Fruit fly (Drosophila melanogaster) whole organism, wandering third instar larva: Measurements from ENCODE around the gene CG42705.

Experiments
- Abd-B ChIP-seq: fragments of >200 bp; optimal IDR thresholded peaks from 2 replicates; lab custom pipeline; 2017; ENCODE audit warnings: missing biosample characterization, missing genetic modification characterization
- CG32264 ChIP-seq: fragments of 200-800 bp; sonication (Bioruptor generic); optimal IDR thresholded peaks from 2 replicates; lab custom pipeline; 2016; ENCODE audit warnings: missing biosample characterization, missing genetic modification characterization
- CG9705 ChIP-seq: fragments of 200-800 bp; sonication (Bioruptor generic); optimal IDR thresholded peaks from 2 replicates; lab custom pipeline; 2018; ENCODE audit warnings: missing biosample characterization, mild to moderate bottlenecking, missing genetic modification characterization
- CrebA ChIP-seq: fragments of 200-800 bp; sonication (Bioruptor generic); optimal IDR thresholded peaks from 2 replicates; lab custom pipeline; 2016; ENCODE audit warnings: missing biosample characterization, mild to moderate bottlenecking, missing genetic modification characterization, borderline replicate concordance
- Dfd ChIP-seq: fragments of >200 bp; optimal IDR thresholded peaks from 2 replicates; lab custom pipeline; 2017; ENCODE audit warnings: missing biosample characterization, missing genetic modification characterization
- Dif ChIP-seq: fragments of 200-275, 200-300 bp; sonication (Bioruptor generic); optimal IDR thresholded peaks from 2 replicates; lab custom pipeline; 2018; ENCODE audit warnings: missing biosample characterization, missing genetic modification characterization; ENCODE audit not compliant: partially characterized antibody
- GATAd ChIP-seq: sonication (Bioruptor generic); optimal IDR thresholded peaks from 2 replicates; lab custom pipeline; 2016; ENCODE audit warnings: missing biosample characterization, missing genetic modification characterization
- HLH106 ChIP-seq: fragments of 200-800 bp; optimal IDR thresholded peaks from 3 replicates; lab custom pipeline; 2019; ENCODE audit warnings: missing biosample characterization, mild to moderate bottlenecking, missing genetic modification characterization, moderate library complexity
- Hr78 ChIP-seq: fragments of >200 bp; optimal IDR thresholded peaks from 2 replicates; lab custom pipeline; 2017; ENCODE audit warnings: missing biosample characterization, missing genetic modification characterization
- Hr83 ChIP-seq: fragments of 200-300 bp; sonication (Bioruptor generic); optimal IDR thresholded peaks from 2 replicates; lab custom pipeline; 2016; ENCODE audit warnings: missing biosample characterization, mild to moderate bottlenecking, missing genetic modification characterization, moderate library complexity; ENCODE audit not compliant: poor library complexity, severe bottlenecking
- Jra ChIP-seq: sonication (Bioruptor generic); optimal IDR thresholded peaks from 2 replicates; lab custom pipeline; 2016; ENCODE audit warnings: missing biosample characterization, missing genetic modification characterization
- Mio ChIP-seq: sonication (Bioruptor generic); optimal IDR thresholded peaks from 2 replicates; lab custom pipeline; 2016; ENCODE audit warnings: missing biosample characterization, missing genetic modification characterization
- N ChIP-seq: fragments of >200 bp; optimal IDR thresholded peaks from 2 replicates; lab custom pipeline; 2018; ENCODE audit warnings: missing biosample characterization, missing external identifiers, missing genetic modification characterization
- OdsH ChIP-seq: fragments of 200-800 bp; sonication (Bioruptor generic); optimal IDR thresholded peaks from 2 replicates; lab custom pipeline; 2016; ENCODE audit warnings: missing biosample characterization, mild to moderate bottlenecking, missing genetic modification characterization
- Rel ChIP-seq, 2 experiments: fragments of 200-800 bp; sonication (Bioruptor generic) in 1 of 2; optimal IDR thresholded peaks; 2 replicates in 1 of 2; 3 replicates in 1 of 2; lab custom pipeline; 2016 to 2019; ENCODE audit warnings: mild to moderate bottlenecking in 2 of 2, missing biosample characterization in 2 of 2, missing genetic modification characterization in 2 of 2, moderate library complexity in 1 of 2
- Sp1 ChIP-seq: fragments of 200-800 bp; sonication (Bioruptor generic); optimal IDR thresholded peaks from 3 replicates; lab custom pipeline; 2019; ENCODE audit warnings: missing biosample characterization, mild to moderate bottlenecking, missing genetic modification characterization, moderate library complexity
- brk ChIP-seq: fragments of 200-800 bp; sonication (Bioruptor generic); optimal IDR thresholded peaks from 2 replicates; lab custom pipeline; 2016; ENCODE audit warnings: missing biosample characterization, mild to moderate bottlenecking, missing genetic modification characterization
- dmrt93B ChIP-seq: fragments of 200-800 bp; sonication (Bioruptor generic); optimal IDR thresholded peaks from 2 replicates; lab custom pipeline; 2018; ENCODE audit warnings: missing biosample characterization, mild to moderate bottlenecking, missing genetic modification characterization
- dsf ChIP-seq: sonication (Bioruptor generic); optimal IDR thresholded peaks from 2 replicates; lab custom pipeline; 2016; ENCODE audit warnings: missing biosample characterization, missing genetic modification characterization, borderline replicate concordance
- ey ChIP-seq: fragments of 200-800 bp; sonication (Bioruptor generic); optimal IDR thresholded peaks from 2 replicates; lab custom pipeline; 2016; ENCODE audit warnings: missing biosample characterization, missing genetic modification characterization
- foxo ChIP-seq, 2 experiments: fragments of 200-800 bp; sonication (Bioruptor generic); optimal IDR thresholded peaks; 2 replicates in 1 of 2; 3 replicates in 1 of 2; lab custom pipeline; 2016 to 2017; ENCODE audit warnings: missing biosample characterization in 2 of 2, missing genetic modification characterization in 2 of 2
- h ChIP-seq: fragments of 200-800 bp; sonication (Bioruptor generic); optimal IDR thresholded peaks from 3 replicates; lab custom pipeline; 2016; ENCODE audit warnings: missing biosample characterization, mild to moderate bottlenecking, missing genetic modification characterization
- jim ChIP-seq: fragments of 175-275, 200-325 bp; sonication (Bioruptor generic); optimal IDR thresholded peaks from 2 replicates; lab custom pipeline; 2016; ENCODE audit warnings: missing biosample characterization, mild to moderate bottlenecking, missing genetic modification characterization
- lola ChIP-seq: fragments of >200 bp; optimal IDR thresholded peaks from 2 replicates; lab custom pipeline; 2017; ENCODE audit warnings: missing biosample characterization, missing genetic modification characterization
- pan ChIP-seq: fragments of >200 bp; optimal IDR thresholded peaks from 2 replicates; lab custom pipeline; 2017
- psq ChIP-seq: fragments of 200-800 bp; sonication (Bioruptor generic); optimal IDR thresholded peaks from 3 replicates; lab custom pipeline; 2017; ENCODE audit warnings: missing biosample characterization, mild to moderate bottlenecking, missing genetic modification characterization, moderate library complexity
- rgr ChIP-seq: fragments of 200-800 bp; sonication (Bioruptor generic); optimal IDR thresholded peaks from 3 replicates; lab custom pipeline; 2016; ENCODE audit warnings: missing biosample characterization, mild to moderate bottlenecking, missing genetic modification characterization
- sage ChIP-seq: fragments of 200-800 bp; sonication (Bioruptor generic); optimal IDR thresholded peaks from 2 replicates; lab custom pipeline; 2016; ENCODE audit warnings: missing biosample characterization, mild to moderate bottlenecking, missing genetic modification characterization
- tai ChIP-seq: sonication (Bioruptor generic); optimal IDR thresholded peaks from 2 replicates; lab custom pipeline; 2016; ENCODE audit warnings: missing biosample characterization, missing genetic modification characterization
- usp ChIP-seq: fragments of >200 bp; optimal IDR thresholded peaks from 2 replicates; lab custom pipeline; 2017; ENCODE audit warnings: missing biosample characterization, missing genetic modification characterization
- woc ChIP-seq: sonication (Bioruptor generic); optimal IDR thresholded peaks from 2 replicates; lab custom pipeline; 2016; ENCODE audit warnings: missing biosample characterization, mild to moderate bottlenecking, missing genetic modification characterization

The CG42705 gene

DNA sequence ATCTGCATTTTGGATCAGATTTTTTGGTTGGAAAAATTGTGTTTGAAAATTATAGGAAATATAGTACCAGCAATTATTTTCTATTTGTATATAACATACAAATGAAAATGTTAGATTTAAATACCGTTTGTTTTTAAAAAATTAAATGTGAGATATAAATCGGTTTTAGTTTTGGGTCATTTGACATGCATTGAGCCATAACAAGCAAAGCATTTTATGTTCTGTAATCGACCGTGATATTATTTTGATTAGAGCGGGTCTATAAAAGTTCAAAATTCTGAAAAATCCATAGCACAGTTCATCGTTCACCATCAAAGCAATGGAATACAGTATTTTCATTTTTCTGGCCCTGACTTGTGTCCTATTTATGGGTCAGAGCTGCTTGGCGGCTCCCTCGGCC, 3.3 kb downstream of the CG42705 start, which contains the start of gene CG34337:
CG34337 (plus strand) TSS at position 301 of the 400 bp plus-strand sequence.
- TF ChIP-seq h (GFP tag; lab: Kevin White, UChicago) (no peak), dmrt93B (GFP tag; lab: Kevin White, UChicago) (no peak), Dif (GFP tag; lab: Kevin White, UChicago) (no peak), psq (GFP tag; lab: Kevin White, UChicago) (no peak), pan (lab: Kevin White, UChicago) (no peak), brk (no peak), lola (GFP tag; lab: Kevin White, UChicago) (no peak), CG32264 (no peak), Jra (GFP tag; lab: Kevin White, UChicago) (no peak)

DNA sequence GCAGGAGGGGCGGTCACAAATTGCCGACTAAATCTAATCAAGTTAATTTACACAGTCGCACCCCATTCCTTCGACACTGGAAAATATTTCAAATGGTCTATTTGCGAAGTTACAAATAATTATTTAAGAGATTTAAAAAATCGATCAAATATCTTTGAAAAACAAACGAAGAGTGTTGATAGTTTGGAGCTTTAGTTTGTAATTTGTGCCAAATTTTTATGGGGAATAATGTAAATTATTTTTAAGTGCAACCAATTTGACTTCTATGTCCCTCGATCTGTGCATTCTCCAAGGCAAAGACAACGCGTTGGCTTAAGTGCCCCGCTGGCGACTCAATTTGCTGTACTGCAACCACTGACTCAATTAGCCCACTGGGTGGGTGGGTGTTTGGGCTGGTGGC, 4.2 kb downstream of the CG42705 start:
- TF ChIP-seq HLH106 (tag; lab: Kevin White, UChicago) (no peak), h (GFP tag; lab: Kevin White, UChicago) (no peak), rgr (GFP tag; lab: Kevin White, UChicago) (no peak), CrebA (GFP tag; lab: Kevin White, UChicago) (no peak), dsf (GFP tag; lab: Kevin White, UChicago) (no peak), ey (GFP tag; lab: Kevin White, UChicago) (no peak), Mio (GFP tag; lab: Kevin White, UChicago) (no peak), Hr83 (no peak), Dfd (GFP tag; lab: Kevin White, UChicago) (no peak), sage (GFP tag; lab: Kevin White, UChicago) (no peak), jim (GFP tag; lab: Kevin White, UChicago) (no peak), Hr78 (GFP tag; lab: Kevin White, UChicago) (no peak), woc (GFP tag; lab: Kevin White, UChicago) (no peak), Jra (GFP tag; lab: Kevin White, UChicago) (no peak), GATAd (GFP tag; lab: Kevin White, UChicago) (no peak), Rel (GFP tag; optimal IDR thresholded peaks at IDR 0.05; lab: Kevin White, UChicago) (no peak), Rel (tag; optimal IDR thresholded peaks at IDR 0.05; lab: Kevin White, UChicago) (no peak), OdsH (GFP tag; lab: Kevin White, UChicago) (no peak)
- TF ChIP-seq, all 38 proteins: peak for 0

DNA sequence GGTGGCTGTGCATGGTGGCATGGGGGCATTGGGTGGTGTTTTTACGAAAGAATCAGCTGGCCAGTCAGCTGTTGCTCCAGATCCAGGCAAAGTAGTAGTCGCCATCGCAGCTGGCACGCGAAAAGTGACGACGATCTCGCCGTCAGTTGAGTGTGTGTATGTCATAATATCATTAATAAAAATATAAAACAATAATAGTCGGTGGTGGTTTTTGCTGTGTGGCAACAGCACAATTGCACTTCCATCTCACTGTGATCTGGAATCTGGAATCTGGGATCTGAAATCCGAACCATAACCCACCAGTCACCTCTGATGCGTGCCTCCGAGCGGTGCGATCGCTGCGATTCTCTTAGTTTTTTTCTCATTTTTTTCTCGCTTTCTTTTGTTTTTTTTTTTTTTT, 4.6 kb downstream of the CG42705 start, which contains the start of gene rumpel:
rumpel (plus strand) TSS at position 301 of the 400 bp plus-strand sequence.
- TF ChIP-seq dmrt93B (GFP tag; lab: Kevin White, UChicago): no peak
- no peak for TF ChIP-seq sage (GFP tag; lab: Kevin White, UChicago)
- no peak for TF ChIP-seq CrebA (GFP tag; lab: Kevin White, UChicago)
- TF ChIP-seq CG32264: no peak
- TF ChIP-seq usp (GFP tag; lab: Kevin White, UChicago): no peak
- TF ChIP-seq CG9705 (GFP tag; lab: Kevin White, UChicago): no peak
- no peak for TF ChIP-seq HLH106 (tag; lab: Kevin White, UChicago)
- no peak for TF ChIP-seq jim (GFP tag; lab: Kevin White, UChicago)
- TF ChIP-seq h (GFP tag; lab: Kevin White, UChicago): no peak

DNA sequence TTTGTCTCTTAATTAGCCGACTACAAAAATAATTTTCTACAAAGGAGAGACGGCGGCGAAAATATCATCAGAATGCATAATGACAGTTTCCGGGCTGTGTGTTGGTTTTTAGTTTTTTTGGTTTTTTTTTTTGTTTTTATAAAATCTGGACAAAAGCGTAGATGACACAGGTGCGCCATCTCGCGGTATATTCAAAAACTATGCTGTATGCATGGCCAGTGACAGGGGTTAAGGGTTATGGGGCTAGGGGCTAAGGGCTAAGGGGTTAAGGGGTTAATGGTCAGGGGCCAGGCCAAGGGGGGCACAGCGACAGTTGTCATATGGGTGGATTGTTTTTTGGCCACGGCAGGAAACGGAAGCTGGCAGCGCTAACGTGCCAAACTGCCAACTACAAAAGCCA, 8.9 kb downstream of the CG42705 start:
- TF ChIP-seq pan (lab: Kevin White, UChicago): no peak

- TF ChIP-seq Jra (GFP tag; lab: Kevin White, UChicago): no peak
- TF ChIP-seq Dif (GFP tag; lab: Kevin White, UChicago): no peak
- no peak for TF ChIP-seq rgr (GFP tag; lab: Kevin White, UChicago)
- TF ChIP-seq, all 38 proteins: peak for 0
Observed at dm6 chrX:7424742-7425141, 11.1 kb downstream of the CG42705 start, which contains the start of gene CG15036. Gene CG15036 (minus strand): TSS chrX:7424842.

dm6 chrX:7425643-7426042, 12.0 kb downstream of the CG42705 start, which contains the start of gene CG32726:
Gene CG32726 (minus strand): TSS chrX:7425743.
- TF ChIP-seq CrebA (GFP tag; lab: Kevin White, UChicago) (no peak), N (no peak), Dfd (GFP tag; lab: Kevin White, UChicago) (no peak), Sp1 (GFP tag; lab: Kevin White, UChicago) (no peak), lola (GFP tag; lab: Kevin White, UChicago) (no peak), GATAd (GFP tag; lab: Kevin White, UChicago) (no peak), usp (GFP tag; lab: Kevin White, UChicago) (no peak), Abd-B (GFP tag; lab: Kevin White, UChicago) (no peak), foxo (GFP tag; optimal IDR thresholded peaks at IDR 0.05; lab: Kevin White, UChicago) (no peak), woc (GFP tag; lab: Kevin White, UChicago) (no peak), pan (lab: Kevin White, UChicago) (no peak), Hr83 (no peak), dmrt93B (GFP tag; lab: Kevin White, UChicago) (no peak), ey (GFP tag; lab: Kevin White, UChicago) (no peak), tai (no peak), sage (GFP tag; lab: Kevin White, UChicago) (no peak)
- TF ChIP-seq, all 38 proteins: peak for 0
